Fruit fly (Drosophila melanogaster): ENCODE results near the gene ninaA.

Gene ninaA

DNA sequence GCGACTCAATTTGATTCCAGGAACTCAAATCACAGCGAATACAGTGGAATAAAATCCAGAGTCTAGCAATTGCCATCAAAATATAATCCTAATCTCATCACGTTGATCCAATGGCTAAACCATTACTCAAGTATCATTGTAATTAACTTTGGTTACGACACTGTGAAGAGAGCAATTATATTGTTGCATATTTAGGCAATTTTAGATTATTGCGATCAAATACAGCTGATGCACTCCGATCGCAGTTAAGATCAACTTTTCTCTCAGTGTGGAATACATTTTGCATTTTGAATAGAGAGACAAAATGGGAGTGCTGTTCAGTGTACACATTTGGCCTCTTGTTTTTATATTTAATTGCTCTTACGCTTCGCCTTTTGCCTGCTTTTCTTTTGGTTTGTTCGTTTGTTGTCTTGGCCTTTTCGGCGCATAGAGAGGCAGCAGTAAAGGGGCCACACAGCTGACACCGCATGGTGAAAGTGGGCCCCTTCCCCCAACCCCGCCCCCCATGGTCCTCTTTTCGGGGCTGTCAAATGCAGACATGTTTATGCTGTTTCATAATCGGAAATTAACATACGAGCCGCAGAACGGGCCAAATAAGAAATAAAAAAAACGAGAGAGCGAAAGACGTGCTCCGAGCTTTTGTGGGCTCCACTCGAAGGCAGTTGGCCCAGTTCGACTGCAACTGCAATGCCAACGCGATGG, 30.8 kb upstream of the ninaA start (continued):
- peak; percentile 8 for TF ChIP-seq Dad (GFP tag; optimal IDR thresholded peaks at IDR 0.05)
- peak; percentile 85 for TF ChIP-seq Sox102F (GFP tag; optimal IDR thresholded peaks at IDR 0.05)
- TF ChIP-seq CG31441 (GFP tag; IDR thresholded peaks at IDR 0.05): peak; percentile 79
- peak; percentile 35 for TF ChIP-seq p53 (GFP tag; optimal IDR thresholded peaks at IDR 0.05)
- peak; percentile 39; the same call in 1 of the 2 replicates for TF ChIP-seq CG14667 (GFP tag; IDR thresholded peaks at IDR 0.05)
- TF ChIP-seq HmgZ (tag; optimal IDR thresholded peaks at IDR 0.05): no peak
- TF ChIP-seq Stat92E (GFP tag; optimal IDR thresholded peaks at IDR 0.05): peak in 1 of 3 experiments; percentile 95
- peak; percentile 29 for TF ChIP-seq chn (GFP tag; optimal IDR thresholded peaks at IDR 0.05)
- TF ChIP-seq CG12942 (GFP tag; optimal IDR thresholded peaks at IDR 0.05): peak; percentile 54
- TF ChIP-seq dm (GFP tag; optimal IDR thresholded peaks at IDR 0.05): no peak
- peak; percentile 11 for TF ChIP-seq eyg (GFP tag; optimal IDR thresholded peaks at IDR 0.05)
- TF ChIP-seq CG12236 (GFP tag; optimal IDR thresholded peaks at IDR 0.05): peak; percentile 28
- TF ChIP-seq abd-A (tag; optimal IDR thresholded peaks at IDR 0.05): peak; percentile 0
- no peak for TF ChIP-seq CG10959 (GFP tag; IDR thresholded peaks at IDR 0.05)
- TF ChIP-seq Kr (GFP tag; optimal IDR thresholded peaks at IDR 0.05): no peak
- TF ChIP-seq Sin3A (optimal IDR thresholded peaks at IDR 0.05): no peak
- TF ChIP-seq sima (GFP tag; optimal IDR thresholded peaks at IDR 0.05): no peak
- TF ChIP-seq CG14014 (GFP tag; IDR thresholded peaks at IDR 0.05): peak; percentile 32; the same call in 1 of the 2 replicates
- no peak for TF ChIP-seq tll (GFP tag; optimal IDR thresholded peaks at IDR 0.05)
- TF ChIP-seq danr (GFP tag; IDR thresholded peaks at IDR 0.05): no peak
- TF ChIP-seq sqz (GFP tag; optimal IDR thresholded peaks at IDR 0.05): peak; percentile 51
- no peak for TF ChIP-seq Doc2 (GFP tag; IDR thresholded peaks at IDR 0.05)
- no peak for TF ChIP-seq usp (GFP tag; optimal IDR thresholded peaks at IDR 0.05)
- no peak for TF ChIP-seq CG16779 (GFP tag; IDR thresholded peaks at IDR 0.05)
- no peak for TF ChIP-seq CG2129 (GFP tag; IDR thresholded peaks at IDR 0.05; ENCODE audit: partially characterized antibody)
- TF ChIP-seq CG8924 (tag; optimal IDR thresholded peaks at IDR 0.05): peak; percentile 50
- TF ChIP-seq luna (GFP tag; optimal IDR thresholded peaks at IDR 0.05): no peak
- TF ChIP-seq Chrac-16 (GFP tag; optimal IDR thresholded peaks at IDR 0.05): peak; percentile 52
- peak; percentile 50 for TF ChIP-seq Mes4 (GFP tag; optimal IDR thresholded peaks at IDR 0.05)
- peak; percentile 93 for TF ChIP-seq Med (GFP tag)
- peak; percentile 52 for TF ChIP-seq CG9437 (GFP tag; optimal IDR thresholded peaks at IDR 0.05)
- peak; percentile 54 for TF ChIP-seq mam (GFP tag; optimal IDR thresholded peaks at IDR 0.05)
- TF ChIP-seq wdn (GFP tag; IDR thresholded peaks at IDR 0.05): no peak
- TF ChIP-seq ssp (GFP tag; IDR thresholded peaks at IDR 0.05): peak; percentile 7; the same call in 1 of the 2 replicates
- peak; percentile 37 for TF ChIP-seq CG10462 (GFP tag; optimal IDR thresholded peaks at IDR 0.05)
- no peak for TF ChIP-seq Bgb (GFP tag; IDR thresholded peaks at IDR 0.05; ENCODE audit: partially characterized antibody)
- peak; percentile 88 for TF ChIP-seq dmrt99B (tag; optimal IDR thresholded peaks at IDR 0.05)
- TF ChIP-seq Dek (tag; optimal IDR thresholded peaks at IDR 0.05): no peak
- TF ChIP-seq Jarid2 (GFP tag; optimal IDR thresholded peaks at IDR 0.05): peak; percentile 12
- 0 out of 3 replicates have a peak, but pooled peaks have one; percentile 50 for TF ChIP-seq CG3726 (GFP tag; IDR thresholded peaks at IDR 0.05)
- no peak for TF ChIP-seq CG4282 (GFP tag; optimal IDR thresholded peaks at IDR 0.05)
- peak; percentile 9; the same call in 1 of the 2 replicates for TF ChIP-seq HLH3B (GFP tag; IDR thresholded peaks at IDR 0.05)
- no peak for TF ChIP-seq tna (GFP tag; IDR thresholded peaks at IDR 0.05; ENCODE audit: partially characterized antibody)
- TF ChIP-seq zen (tag; optimal IDR thresholded peaks at IDR 0.05): no peak
- no peak for TF ChIP-seq Scr (GFP tag; IDR thresholded peaks at IDR 0.05; ENCODE audit: partially characterized antibody)
- 0 out of 2 replicates have a peak, but pooled peaks have one; percentile 23 for TF ChIP-seq E2f1 (GFP tag; IDR thresholded peaks at IDR 0.05)
- no peak for TF ChIP-seq Dp (GFP tag; optimal IDR thresholded peaks at IDR 0.05)
- TF ChIP-seq cg (GFP tag; optimal IDR thresholded peaks at IDR 0.05): no peak
- TF ChIP-seq CG5245 (GFP tag; optimal IDR thresholded peaks at IDR 0.05): peak; percentile 2
- no peak for TF ChIP-seq CG4730 (GFP tag; IDR thresholded peaks at IDR 0.05)

Data from whole organism, embryonic.